Worm (Caenorhabditis elegans) whole organism, L1 larva: Measurements from ENCODE around the gene lhpp-1.

Experiments
- aly-2 ChIP-seq: fragments of 150-350 bp; optimal IDR thresholded peaks from 2 replicates; lab custom pipeline; 2014; ENCODE audit warnings: missing biosample characterization, missing genetic modification characterization
- blmp-1 ChIP-seq: fragments of 150-350 bp; optimal IDR thresholded peaks from 2 replicates; lab custom pipeline; 2014; ENCODE audit warnings: missing biosample characterization, missing genetic modification characterization
- ceh-63 ChIP-seq: fragments of 200-800 bp; sonication (Bioruptor generic); optimal IDR thresholded peaks from 2 replicates; lab custom pipeline; 2018; ENCODE audit warnings: mild to moderate bottlenecking, missing genetic modification characterization, missing compliant biosample characterization
- ceh-8 ChIP-seq: fragments of 200-800 bp; sonication (Bioruptor generic); optimal IDR thresholded peaks from 2 replicates; lab custom pipeline; 2018; ENCODE audit warnings: mild to moderate bottlenecking, missing genetic modification characterization, moderate library complexity, missing compliant biosample characterization
- ceh-88 ChIP-seq: fragments of 200-800 bp; sonication (Bioruptor generic); IDR thresholded peaks from 2 replicates; pipeline ENCODE4 v1.3.6; 2022; ENCODE audit warnings: missing genetic modification characterization, missing compliant biosample characterization
- dpl-1 ChIP-seq, 3 experiments: fragments of 150-350 bp in 2 of 3; sonication (generic microtip) in 1 of 3; optimal IDR thresholded peaks; 2 replicates each; lab custom pipeline; 2014 to 2017; ENCODE audit warnings: missing biosample characterization in 3 of 3, missing genetic modification characterization in 3 of 3, missing genetic modification reagents in 3 of 3
- dsc-1 ChIP-seq: sonication (generic microtip); optimal IDR thresholded peaks from 2 replicates; lab custom pipeline; 2016; ENCODE audit warnings: mild to moderate bottlenecking, missing genetic modification characterization, missing compliant biosample characterization
- efl-1 ChIP-seq, 4 experiments: fragments of 150-350 bp; optimal IDR thresholded peaks in 3 of 4; peaks in 1 of 4; 1 replicate in 1 of 4; 2 replicates in 3 of 4; lab custom pipeline; 2014; ENCODE audit warnings: missing biosample characterization in 2 of 4, missing genetic modification characterization in 2 of 4, missing genetic modification reagents in 2 of 4
- efl-3 ChIP-seq: fragments of 200-800 bp; sonication (Bioruptor generic); optimal IDR thresholded peaks from 2 replicates; lab custom pipeline; 2018; ENCODE audit warnings: mild to moderate bottlenecking, missing genetic modification characterization, missing compliant biosample characterization
- egl-13 ChIP-seq: sonication (generic microtip); optimal IDR thresholded peaks from 2 replicates; lab custom pipeline; 2016; ENCODE audit warnings: missing genotype, missing genetic modification reagents, missing genetic modification characterization, missing compliant biosample characterization
- elt-2 ChIP-seq: sonication (generic microtip); optimal IDR thresholded peaks from 2 replicates; lab custom pipeline; 2016; ENCODE audit warnings: missing genetic modification characterization, mild to moderate bottlenecking, inconsistent platforms, missing compliant biosample characterization, missing genetic modification reagents
- elt-3 ChIP-seq, 6 experiments: fragments of 150-350 bp in 1 of 6; sonication (generic microtip); optimal IDR thresholded peaks; 2 replicates each; lab custom pipeline; 2017 to 2018; ENCODE audit warnings: missing biosample characterization in 6 of 6, missing genetic modification characterization in 6 of 6, inconsistent platforms in 1 of 6
- fkh-8 ChIP-seq: sonication (generic microtip); optimal IDR thresholded peaks from 2 replicates; lab custom pipeline; 2016; ENCODE audit warnings: mild to moderate bottlenecking, missing genetic modification characterization, missing compliant biosample characterization
- hlh-17 ChIP-seq: fragments of 200-800 bp; sonication (Bioruptor generic); optimal IDR thresholded peaks from 2 replicates; lab custom pipeline; 2018; ENCODE audit warnings: missing genetic modification characterization, mild to moderate bottlenecking, missing compliant biosample characterization, moderate library complexity, borderline replicate concordance
- irx-1 ChIP-seq: sonication (generic microtip); optimal IDR thresholded peaks from 2 replicates; lab custom pipeline; 2016; ENCODE audit warnings: missing genetic modification characterization, missing compliant biosample characterization
- isw-1 ChIP-seq: fragments of 200-800 bp; sonication (Bioruptor generic); IDR thresholded peaks from 2 replicates; pipeline ENCODE4 v1.3.6; 2022; ENCODE audit warnings: missing genetic modification characterization, missing compliant biosample characterization
- jun-1 ChIP-seq: fragments of 150-350 bp; optimal IDR thresholded peaks from 2 replicates; lab custom pipeline; 2014; ENCODE audit warnings: missing biosample characterization, missing genetic modification reagents, missing genetic modification characterization
- lin-13 ChIP-seq: fragments of 150-350 bp; optimal IDR thresholded peaks from 2 replicates; lab custom pipeline; 2014; ENCODE audit warnings: missing biosample characterization, missing genetic modification reagents, missing genetic modification characterization
- lin-14 ChIP-seq: fragments of 200-800 bp; sonication (Bioruptor generic); optimal IDR thresholded peaks from 2 replicates; lab custom pipeline; 2018; ENCODE audit warnings: mild to moderate bottlenecking, missing genetic modification characterization, moderate library complexity, missing compliant biosample characterization
- lin-39 ChIP-seq: fragments of 150-350 bp; optimal IDR thresholded peaks from 2 replicates; lab custom pipeline; 2014; ENCODE audit warnings: missing biosample characterization, missing genetic modification reagents, missing genetic modification characterization
- lir-3 ChIP-seq: sonication (generic microtip); optimal IDR thresholded peaks from 2 replicates; lab custom pipeline; 2016; ENCODE audit warnings: mild to moderate bottlenecking, missing genetic modification characterization, moderate library complexity, missing compliant biosample characterization; ENCODE audit not compliant: poor library complexity
- mdl-1 ChIP-seq, 2 experiments: fragments of 150-350 bp; optimal IDR thresholded peaks; 2 replicates each; lab custom pipeline; 2014 to 2017; ENCODE audit warnings: missing biosample characterization in 2 of 2, missing genetic modification characterization in 2 of 2, inconsistent platforms in 1 of 2
- mep-1 ChIP-seq: fragments of 150-350 bp; optimal IDR thresholded peaks from 2 replicates; lab custom pipeline; 2014; ENCODE audit warnings: missing biosample characterization, missing genetic modification characterization
- nhr-19 ChIP-seq: fragments of 200-800 bp; sonication (Bioruptor generic); conservative IDR thresholded peaks from 2 replicates; pipeline ENCODE4 v1.3.6; 2022; ENCODE audit warnings: missing genetic modification characterization, missing compliant biosample characterization
- nhr-20 ChIP-seq: sonication (generic microtip); optimal IDR thresholded peaks from 2 replicates; lab custom pipeline; 2016; ENCODE audit warnings: mild to moderate bottlenecking, missing genetic modification characterization, missing compliant biosample characterization
- nhr-237 ChIP-seq: fragments of 150-350 bp; optimal IDR thresholded peaks from 2 replicates; lab custom pipeline; 2014; ENCODE audit warnings: missing biosample characterization, missing genetic modification characterization
- nhr-84 ChIP-seq: sonication (generic microtip); optimal IDR thresholded peaks from 2 replicates; lab custom pipeline; 2017; ENCODE audit warnings: missing biosample characterization, missing genetic modification characterization
- nhr-85 ChIP-seq: sonication (generic microtip); peaks from one replicate; lab custom pipeline; 2016; ENCODE audit warnings: missing genetic modification characterization, inconsistent platforms, missing compliant biosample characterization
- pag-3 ChIP-seq: sonication (generic microtip); optimal IDR thresholded peaks from 2 replicates; lab custom pipeline; 2017; ENCODE audit warnings: missing genetic modification characterization, mild to moderate bottlenecking, missing compliant biosample characterization, antibody characterized with exemption, borderline replicate concordance; ENCODE audit not compliant: insufficient read depth
- skn-1 ChIP-seq: fragments of 150-350 bp; optimal IDR thresholded peaks from 2 replicates; lab custom pipeline; 2014; ENCODE audit warnings: missing biosample characterization, missing genetic modification characterization
- snpc-4 ChIP-seq: fragments of 150-350 bp; optimal IDR thresholded peaks from 2 replicates; lab custom pipeline; 2014; ENCODE audit warnings: missing biosample characterization, missing genetic modification characterization
- sox-4 ChIP-seq: sonication (generic microtip); optimal IDR thresholded peaks from 2 replicates; lab custom pipeline; 2016; ENCODE audit warnings: missing genetic modification characterization, missing compliant biosample characterization
- sptf-1 ChIP-seq: fragments of 150-350 bp; optimal IDR thresholded peaks from 2 replicates; lab custom pipeline; 2014; ENCODE audit warnings: missing biosample characterization, missing genetic modification characterization
- swsn-7 ChIP-seq: sonication (generic microtip); optimal IDR thresholded peaks from 2 replicates; lab custom pipeline; 2016; ENCODE audit warnings: missing genetic modification characterization, missing compliant biosample characterization
- tlp-1 ChIP-seq: fragments of 150-350 bp; optimal IDR thresholded peaks from 2 replicates; lab custom pipeline; 2014; ENCODE audit warnings: missing biosample characterization, missing genetic modification characterization
- unc-130 ChIP-seq: fragments of 150-350 bp; optimal IDR thresholded peaks from 2 replicates; lab custom pipeline; 2017; ENCODE audit warnings: missing biosample characterization, missing genetic modification characterization, inconsistent platforms
- unc-86 ChIP-seq: sonication (generic microtip); optimal IDR thresholded peaks from 2 replicates; lab custom pipeline; 2016; ENCODE audit warnings: missing genetic modification characterization, missing compliant biosample characterization
- unc-98 ChIP-seq: fragments of 200-800 bp; sonication (Bioruptor generic); IDR thresholded peaks from 2 replicates; pipeline ENCODE4 v1.3.6; 2022; ENCODE audit warnings: missing genetic modification characterization, missing compliant biosample characterization
- zag-1 ChIP-seq: fragments of 150-350 bp; optimal IDR thresholded peaks from 2 replicates; lab custom pipeline; 2014; ENCODE audit warnings: missing biosample characterization, missing genetic modification characterization

Gene lhpp-1

DNA sequence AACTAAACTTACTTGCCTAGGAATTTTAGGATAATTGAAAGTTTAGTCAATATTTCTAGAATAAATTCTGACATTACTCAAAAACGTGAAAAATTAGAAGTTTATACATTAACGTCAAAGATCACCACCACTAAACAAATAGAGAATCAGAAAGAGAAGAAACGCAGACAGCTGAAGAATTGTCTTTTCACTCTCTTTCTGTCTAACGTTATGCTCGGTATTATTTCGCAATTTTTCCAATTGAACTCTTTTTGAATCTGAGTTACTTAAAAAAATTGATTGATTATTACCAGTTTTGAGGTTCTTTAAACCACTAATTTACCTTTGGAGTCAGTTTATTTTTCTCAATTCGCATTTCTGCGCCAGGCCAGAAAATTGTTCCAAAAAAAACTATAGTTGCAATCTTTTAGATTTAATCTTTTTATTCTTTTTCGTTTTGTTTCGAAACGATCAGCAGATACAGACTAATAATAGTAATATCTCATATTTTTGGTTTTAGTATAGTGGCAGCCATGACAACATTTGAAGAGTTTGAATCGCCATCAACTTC lies 10.7 kb downstream of the lhpp-1 start, which contains the start of gene nhr-154 (continued):
- no peak for TF ChIP-seq pag-3 (tag; lab: Kevin White, UChicago)
- no peak for TF ChIP-seq unc-98
- no peak for TF ChIP-seq fkh-8 (tag; lab: Kevin White, UChicago)
- no peak for TF ChIP-seq unc-130 (tag; lab: Kevin White, UChicago)
- no peak for TF ChIP-seq sptf-1 (tag; lab: Kevin White, UChicago)
- no peak for TF ChIP-seq sox-4
- TF ChIP-seq zag-1 (tag; lab: Kevin White, UChicago) = no peak
- TF ChIP-seq irx-1 (tag; lab: Kevin White, UChicago) = no peak
- TF ChIP-seq efl-3 (GFP tag; lab: Kevin White, UChicago) = no peak
- TF ChIP-seq nhr-20 (tag; lab: Kevin White, UChicago) = peak; percentile 60
- TF ChIP-seq swsn-7 (tag; lab: Kevin White, UChicago) = no peak
- TF ChIP-seq hlh-17 = no peak
- peak; percentile 63 for TF ChIP-seq lin-14 (GFP tag; lab: Kevin White, UChicago)
- no peak for TF ChIP-seq lin-13 (GFP tag; lab: Kevin White, UChicago)
- TF ChIP-seq mdl-1 (tag; optimal IDR thresholded peaks at IDR 0.05; lab: Kevin White, UChicago) = no peak
- TF ChIP-seq nhr-85 (tag; lab: Kevin White, UChicago) = no peak
- TF ChIP-seq nhr-237 (tag; lab: Kevin White, UChicago) = no peak
- no peak for TF ChIP-seq nhr-84 (tag; lab: Kevin White, UChicago)
- TF ChIP-seq isw-1 (GFP tag; lab: Robert Waterston, UW) = no peak
- TF ChIP-seq dpl-1 (GFP tag; optimal IDR thresholded peaks at IDR 0.05; lab: Kevin White, UChicago) = peak in 1 of 3 experiments; percentile 19
- no peak for TF ChIP-seq lir-3 (tag; lab: Kevin White, UChicago)
- TF ChIP-seq dsc-1 = no peak
- peak; percentile 75 for TF ChIP-seq skn-1 (tag; lab: Kevin White, UChicago)
- no peak for TF ChIP-seq elt-2 (tag; lab: Kevin White, UChicago)
- no peak for TF ChIP-seq tlp-1 (tag; lab: Kevin White, UChicago)
- no peak for TF ChIP-seq aly-2 (tag; lab: Kevin White, UChicago)
- peak; percentile 11 for TF ChIP-seq mep-1 (tag; lab: Kevin White, UChicago)
- TF ChIP-seq blmp-1 (tag; lab: Kevin White, UChicago) = peak; percentile 25
- TF ChIP-seq unc-86 (tag; lab: Kevin White, UChicago) = no peak
- no peak; the same call in 1 of the 2 replicates for TF ChIP-seq nhr-19 (GFP tag; lab: Robert Waterston, UW)
- TF ChIP-seq egl-13 = no peak
- no peak for TF ChIP-seq jun-1 (tag; lab: Kevin White, UChicago)

ce11 chrV:12098123-12098522 lies 13.5 kb downstream of the lhpp-1 start, which contains the start of gene nhr-209:
TSS of gene nhr-209 (plus strand) at chrV:12098149.
- TF ChIP-seq elt-3 (tag; optimal IDR thresholded peaks at IDR 0.05; lab: Kevin White, UChicago) (peak in 1 of 6 experiments; percentile 26), efl-1 (optimal IDR thresholded peaks at IDR 0.05; lab: Kevin White, UChicago) (no peak), efl-1 (GFP tag; optimal IDR thresholded peaks at IDR 0.05 in 1 of 2; lab: Kevin White, UChicago) (peak in 1 of 2 experiments; percentile 86), ceh-63 (GFP tag; lab: Kevin White, UChicago) (no peak), blmp-1 (tag; lab: Kevin White, UChicago) (no peak), ceh-88 (GFP tag; lab: Robert Waterston, UW) (no peak), snpc-4 (tag; lab: Kevin White, UChicago) (no peak), nhr-85 (tag; lab: Kevin White, UChicago) (peak; percentile 0), nhr-20 (tag; lab: Kevin White, UChicago) (peak; percentile 25), ceh-8 (GFP tag; lab: Kevin White, UChicago) (no peak), lin-39 (tag; lab: Kevin White, UChicago) (no peak)
